Worm (Caenorhabditis elegans): ENCODE measurements around the gene ifas-2.

Gene ifas-2

DNA sequence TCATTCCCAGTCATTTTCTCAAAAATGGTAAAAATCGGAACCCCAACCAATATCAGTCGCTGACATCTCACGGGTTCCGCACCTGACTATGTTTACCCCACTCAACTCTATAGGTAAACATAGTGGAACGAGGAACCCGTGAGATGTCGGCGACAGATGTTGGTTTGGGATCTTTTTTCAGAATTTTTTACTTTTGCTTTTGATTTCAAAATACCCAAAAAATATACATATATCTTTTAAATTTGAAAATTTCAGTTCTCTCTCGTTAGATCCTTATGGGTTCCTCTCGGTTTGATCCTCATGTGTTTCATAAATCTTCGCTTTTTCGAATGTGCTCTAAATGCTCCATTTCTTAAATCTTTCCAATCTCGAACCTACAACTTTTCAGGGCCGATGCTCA, 15.0 kb downstream of the ifas-2 start, which contains the start of gene srw-23:
Gene srw-23 (plus strand): TSS at position 301 of the 400 bp plus-strand sequence.
- no peak for TF ChIP-seq drap-1 (GFP tag; optimal IDR thresholded peaks at IDR 0.05)

DNA sequence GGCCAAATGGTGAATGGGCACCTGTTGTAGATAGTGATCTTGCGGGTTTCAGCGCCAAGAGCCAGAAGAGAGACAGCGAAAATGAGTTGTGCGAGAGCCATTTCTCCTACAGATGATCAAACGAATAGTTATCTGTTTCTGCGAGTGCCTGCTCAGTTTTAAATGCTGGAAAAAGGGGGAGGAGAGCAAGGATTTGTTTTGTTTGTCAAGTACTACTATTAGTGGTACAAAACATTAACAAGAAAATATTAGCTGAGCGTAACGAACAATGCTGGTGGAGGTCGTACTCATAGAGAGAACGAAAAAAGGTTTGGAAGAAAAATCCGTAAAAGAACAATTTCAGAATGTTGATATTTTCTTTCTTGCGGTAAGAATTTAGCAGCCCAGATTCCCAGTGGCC, 17.3 kb downstream of the ifas-2 start, which contains the start of gene thn-4:
Gene thn-4 (minus strand): TSS at position 101 of the 400 bp plus-strand sequence.
- TF ChIP-seq mab-5 (tag; optimal IDR thresholded peaks at IDR 0.05) (no peak), ztf-11 (tag; optimal IDR thresholded peaks at IDR 0.05) (no peak), bed-3 (GFP tag; optimal IDR thresholded peaks at IDR 0.05) (no peak), unc-120 (tag; optimal IDR thresholded peaks at IDR 0.05; ENCODE audit: poor library complexity, severe bottlenecking) (no peak), nhr-12 (tag; optimal IDR thresholded peaks at IDR 0.05) (no peak), pha-4 (tag; optimal IDR thresholded peaks at IDR 0.05) (no peak), mep-1 (tag; optimal IDR thresholded peaks at IDR 0.05) (no peak), snpc-4 (tag; optimal IDR thresholded peaks at IDR 0.05) (no peak), M03D4.4 (tag; optimal IDR thresholded peaks at IDR 0.05) (no peak), flh-1 (GFP tag; optimal IDR thresholded peaks at IDR 0.05) (no peak), blmp-1 (tag; optimal IDR thresholded peaks at IDR 0.05) (no peak), unc-62 (GFP tag; optimal IDR thresholded peaks at IDR 0.05) (no peak), nhr-28 (tag; optimal IDR thresholded peaks at IDR 0.05) (no peak)

DNA sequence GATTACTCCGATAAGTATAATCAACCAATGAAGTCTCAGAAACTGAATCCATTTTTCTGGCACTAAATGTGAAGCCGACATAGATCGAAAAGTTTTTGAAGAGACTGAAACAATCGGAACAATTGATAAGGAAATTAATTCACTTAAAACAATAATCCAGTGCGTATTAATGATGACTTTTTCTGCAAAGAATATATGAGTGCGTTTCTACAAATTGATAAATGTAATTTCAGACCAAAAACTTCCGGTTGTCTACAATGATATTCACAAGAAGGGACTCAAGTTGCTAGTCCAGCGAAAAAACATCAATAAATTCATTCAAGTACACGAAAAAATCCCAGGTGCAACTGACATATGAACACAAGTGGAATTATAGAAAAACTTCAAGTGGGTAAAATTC, 18.9 kb downstream of the ifas-2 start, which contains the start of gene clec-33:
Gene clec-33 (minus strand): TSS at position 101 of the 400 bp plus-strand sequence.
- TF ChIP-seq mls-2 (tag; optimal IDR thresholded peaks at IDR 0.05), result no peak
- TF ChIP-seq ceh-39 (tag; optimal IDR thresholded peaks at IDR 0.05), result no peak
- no peak for TF ChIP-seq lin-13 (tag; optimal IDR thresholded peaks at IDR 0.05)
- no peak for TF ChIP-seq drap-1 (GFP tag; optimal IDR thresholded peaks at IDR 0.05)
- TF ChIP-seq ceh-83 (GFP tag; optimal IDR thresholded peaks at IDR 0.05), result no peak
- TF ChIP-seq blmp-1 (tag; optimal IDR thresholded peaks at IDR 0.05), result no peak

DNA sequence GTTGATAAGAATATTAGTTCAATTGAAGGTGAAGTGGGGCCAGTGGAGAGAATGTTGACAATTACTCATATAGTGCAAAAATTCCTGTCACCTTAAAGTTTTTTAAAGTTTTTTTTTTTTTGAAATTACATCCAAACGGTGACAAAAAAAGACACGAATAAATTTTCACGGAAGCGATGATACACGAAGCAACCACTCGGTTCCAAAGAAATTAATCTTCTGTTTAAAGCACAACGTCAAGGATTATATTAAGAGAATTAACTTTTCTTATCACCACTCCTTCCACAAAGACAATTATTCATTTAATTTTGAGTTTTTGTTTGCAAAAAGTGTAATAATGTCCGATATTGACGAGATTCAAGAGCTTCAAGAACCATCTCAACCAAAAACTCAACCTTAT, 23.3 kb downstream of the ifas-2 start, which contains the start of gene clec-28:
Gene clec-28 (plus strand): TSS at position 301 of the 400 bp plus-strand sequence.
- TF ChIP-seq ceh-43 (GFP tag; optimal IDR thresholded peaks at IDR 0.05), result no peak
- no peak for TF ChIP-seq unc-62 (GFP tag; optimal IDR thresholded peaks at IDR 0.05)
- no peak for TF ChIP-seq hlh-1 (tag; optimal IDR thresholded peaks at IDR 0.05)
- no peak for TF ChIP-seq nhr-12 (tag; optimal IDR thresholded peaks at IDR 0.05)
- TF ChIP-seq sptf-1 (tag; optimal IDR thresholded peaks at IDR 0.05), result no peak
- TF ChIP-seq pha-4 (tag; optimal IDR thresholded peaks at IDR 0.05), result no peak
- no peak for TF ChIP-seq blmp-1 (tag; optimal IDR thresholded peaks at IDR 0.05)
- TF ChIP-seq elt-3 (tag; optimal IDR thresholded peaks at IDR 0.05), result no peak
- TF ChIP-seq lin-13 (tag; optimal IDR thresholded peaks at IDR 0.05), result no peak
- TF ChIP-seq unc-120 (tag; optimal IDR thresholded peaks at IDR 0.05; ENCODE audit: poor library complexity, severe bottlenecking), result no peak
- TF ChIP-seq ztf-11 (tag; optimal IDR thresholded peaks at IDR 0.05), result no peak
- TF ChIP-seq ces-1 (GFP tag; optimal IDR thresholded peaks at IDR 0.05), result no peak
- no peak for TF ChIP-seq ceh-83 (GFP tag; optimal IDR thresholded peaks at IDR 0.05)
- TF ChIP-seq unc-39 (tag; optimal IDR thresholded peaks at IDR 0.05), result no peak
- TF ChIP-seq nhr-28 (tag; optimal IDR thresholded peaks at IDR 0.05), result no peak
- no peak for TF ChIP-seq lin-32 (GFP tag; optimal IDR thresholded peaks at IDR 0.05)
- no peak for TF ChIP-seq sem-2 (GFP tag; optimal IDR thresholded peaks at IDR 0.05)
- TF ChIP-seq snpc-4 (tag; optimal IDR thresholded peaks at IDR 0.05), result no peak

DNA sequence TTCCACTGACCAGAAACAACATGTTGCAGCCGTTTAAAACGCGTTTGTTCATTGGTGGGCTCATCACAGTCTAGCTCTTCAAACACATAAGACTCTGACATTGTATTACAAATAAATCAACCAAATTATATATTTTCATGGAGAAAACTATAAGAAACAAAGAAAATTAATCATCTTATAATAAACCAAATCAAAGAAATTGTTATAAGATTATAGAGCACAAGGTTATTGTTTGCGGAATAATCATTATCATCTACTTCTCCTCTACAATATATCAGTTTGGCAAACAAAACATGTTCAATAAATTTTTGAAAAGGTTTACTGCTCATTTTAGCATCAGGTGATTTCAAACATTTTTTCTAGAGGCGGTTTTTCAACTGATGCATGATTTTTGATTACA, 27.0 kb downstream of the ifas-2 start, which contains the start of the genes clec-32 and clec-24:
Gene clec-32 (minus strand): TSS at position 101 of the 400 bp plus-strand sequence.
Gene clec-24 (plus strand): TSS at position 294 of the 400 bp plus-strand sequence.
- TF ChIP-seq hlh-1 (tag; optimal IDR thresholded peaks at IDR 0.05) (no peak), M03D4.4 (tag; optimal IDR thresholded peaks at IDR 0.05) (no peak), pha-4 (tag; optimal IDR thresholded peaks at IDR 0.05) (no peak), bed-3 (GFP tag; optimal IDR thresholded peaks at IDR 0.05) (no peak), elt-1 (tag; optimal IDR thresholded peaks at IDR 0.05; ENCODE audit: borderline replicate concordance, insufficient read depth) (no peak)

DNA sequence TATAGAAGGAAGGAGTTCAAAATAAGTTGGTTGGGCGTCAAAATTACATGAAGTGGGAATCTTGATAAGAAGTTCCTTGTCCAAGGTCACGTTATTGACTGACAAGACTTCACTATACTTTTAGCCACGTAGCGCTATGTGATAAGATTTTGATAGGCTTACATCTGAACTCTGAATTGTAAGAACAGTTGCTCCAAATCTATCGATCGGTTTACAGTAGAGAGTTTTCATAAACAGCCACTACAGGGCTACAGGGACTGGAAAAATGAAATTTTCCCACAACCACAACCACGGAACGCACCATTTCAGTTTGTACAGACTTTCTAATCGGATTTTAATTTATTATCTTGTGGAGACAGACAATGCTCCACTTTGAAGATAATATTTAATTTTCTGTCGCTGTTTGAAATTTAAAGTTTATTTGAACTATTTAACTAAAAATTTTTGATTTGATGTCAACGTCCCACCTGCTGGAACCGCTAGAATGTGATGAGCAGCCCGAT, 30.7 kb downstream of the ifas-2 start, which contains the start of the genes clec-31 and clec-22:
Gene clec-31 (minus strand): TSS at position 101 of the 503 bp plus-strand sequence.
Gene clec-22 (plus strand): TSS at position 453 of the 503 bp plus-strand sequence.
- no peak for TF ChIP-seq lsy-2 (tag; optimal IDR thresholded peaks at IDR 0.05)
- TF ChIP-seq ces-1 (GFP tag; optimal IDR thresholded peaks at IDR 0.05), result no peak
- TF ChIP-seq unc-120 (tag; optimal IDR thresholded peaks at IDR 0.05; ENCODE audit: poor library complexity, severe bottlenecking), result no peak

All from whole organism, mixed stage, embryonic.